Worm (Caenorhabditis elegans) whole organism, L4 larva: ENCODE results near the gene csb-1.

ENCODE experiments used
- ceh-62 ChIP-seq: sonication (generic microtip); optimal IDR thresholded peaks from 2 replicates; lab custom pipeline; 2017; ENCODE audit warnings: missing biosample characterization, missing genetic modification characterization
- daf-16 ChIP-seq, 3 experiments: sonication (generic microtip); optimal IDR thresholded peaks; 2 replicates each; lab custom pipeline; 2016 to 2017; ENCODE audit warnings: missing genetic modification characterization in 3 of 3, missing genetic modification reagents in 3 of 3, mild to moderate bottlenecking in 2 of 3, missing compliant biosample characterization in 2 of 3, missing biosample characterization in 1 of 3, moderate library complexity in 1 of 3
- fkh-10 ChIP-seq: fragments of 150-350 bp; optimal IDR thresholded peaks from 2 replicates; lab custom pipeline; 2014; ENCODE audit warnings: missing biosample characterization, missing genetic modification reagents, missing genetic modification characterization
- mdl-1 ChIP-seq, 2 experiments: fragments of 150-350 bp in 1 of 2; sonication (generic microtip) in 1 of 2; optimal IDR thresholded peaks; 2 replicates each; lab custom pipeline; 2014 to 2017; ENCODE audit warnings: missing biosample characterization in 2 of 2, missing genetic modification characterization in 2 of 2
- rbr-2 ChIP-seq: sonication (generic microtip); optimal IDR thresholded peaks from 2 replicates; lab custom pipeline; 2016; ENCODE audit warnings: missing genotype, missing genetic modification characterization, missing compliant biosample characterization

- TF ChIP-seq mdl-1 (tag; optimal IDR thresholded peaks at IDR 0.05; lab: Kevin White, UChicago) (no peak), rbr-2 (tag; lab: Kevin White, UChicago) (no peak), daf-16 (GFP tag; optimal IDR thresholded peaks at IDR 0.05; lab: Kevin White, UChicago) (no peak), daf-16 (tag; optimal IDR thresholded peaks at IDR 0.05; lab: Kevin White, UChicago) (no peak), ceh-62 (no peak), fkh-10 (no peak)
Measured at ce11 chrX:15892525-15892924, 26.8 kb upstream of the csb-1 start.
